Fruit fly (Drosophila melanogaster) whole organism, wandering third instar larva: ENCODE measurements around the gene CG42780.

Experiments used
- Abd-B ChIP-seq: fragments of >200 bp; optimal IDR thresholded peaks from 2 replicates; lab custom pipeline; 2017; ENCODE audit warnings: missing biosample characterization, missing genetic modification characterization
- CG32264 ChIP-seq: fragments of 200-800 bp; sonication (Bioruptor generic); optimal IDR thresholded peaks from 2 replicates; lab custom pipeline; 2016; ENCODE audit warnings: missing biosample characterization, missing genetic modification characterization
- CG9705 ChIP-seq: fragments of 200-800 bp; sonication (Bioruptor generic); optimal IDR thresholded peaks from 2 replicates; lab custom pipeline; 2018; ENCODE audit warnings: missing biosample characterization, mild to moderate bottlenecking, missing genetic modification characterization
- CrebA ChIP-seq: fragments of 200-800 bp; sonication (Bioruptor generic); optimal IDR thresholded peaks from 2 replicates; lab custom pipeline; 2016; ENCODE audit warnings: missing biosample characterization, mild to moderate bottlenecking, missing genetic modification characterization, borderline replicate concordance
- Dfd ChIP-seq: fragments of >200 bp; optimal IDR thresholded peaks from 2 replicates; lab custom pipeline; 2017; ENCODE audit warnings: missing biosample characterization, missing genetic modification characterization
- Dif ChIP-seq: fragments of 200-275, 200-300 bp; sonication (Bioruptor generic); optimal IDR thresholded peaks from 2 replicates; lab custom pipeline; 2018; ENCODE audit warnings: missing biosample characterization, missing genetic modification characterization; ENCODE audit not compliant: partially characterized antibody
- GATAd ChIP-seq: sonication (Bioruptor generic); optimal IDR thresholded peaks from 2 replicates; lab custom pipeline; 2016; ENCODE audit warnings: missing biosample characterization, missing genetic modification characterization
- HLH106 ChIP-seq: fragments of 200-800 bp; optimal IDR thresholded peaks from 3 replicates; lab custom pipeline; 2019; ENCODE audit warnings: missing biosample characterization, mild to moderate bottlenecking, missing genetic modification characterization, moderate library complexity
- Hnf4 ChIP-seq: fragments of 200-800 bp; sonication (Bioruptor generic); optimal IDR thresholded peaks from 2 replicates; lab custom pipeline; 2016; ENCODE audit warnings: missing biosample characterization, mild to moderate bottlenecking, missing genetic modification characterization
- Hr78 ChIP-seq: fragments of >200 bp; optimal IDR thresholded peaks from 2 replicates; lab custom pipeline; 2017; ENCODE audit warnings: missing biosample characterization, missing genetic modification characterization
- Hr83 ChIP-seq: fragments of 200-300 bp; sonication (Bioruptor generic); optimal IDR thresholded peaks from 2 replicates; lab custom pipeline; 2016; ENCODE audit warnings: missing biosample characterization, mild to moderate bottlenecking, missing genetic modification characterization, moderate library complexity; ENCODE audit not compliant: poor library complexity, severe bottlenecking
- Jra ChIP-seq: sonication (Bioruptor generic); optimal IDR thresholded peaks from 2 replicates; lab custom pipeline; 2016; ENCODE audit warnings: missing biosample characterization, missing genetic modification characterization
- Mio ChIP-seq: sonication (Bioruptor generic); optimal IDR thresholded peaks from 2 replicates; lab custom pipeline; 2016; ENCODE audit warnings: missing biosample characterization, missing genetic modification characterization
- Myc ChIP-seq: fragments of >200 bp; optimal IDR thresholded peaks from 2 replicates; lab custom pipeline; 2017
- N ChIP-seq: fragments of >200 bp; optimal IDR thresholded peaks from 2 replicates; lab custom pipeline; 2018; ENCODE audit warnings: missing biosample characterization, missing external identifiers, missing genetic modification characterization
- Rel ChIP-seq, 2 experiments: fragments of 200-800 bp; sonication (Bioruptor generic) in 1 of 2; optimal IDR thresholded peaks; 2 replicates in 1 of 2; 3 replicates in 1 of 2; lab custom pipeline; 2016 to 2019; ENCODE audit warnings: mild to moderate bottlenecking in 2 of 2, missing biosample characterization in 2 of 2, missing genetic modification characterization in 2 of 2, moderate library complexity in 1 of 2
- Sp1 ChIP-seq: fragments of 200-800 bp; sonication (Bioruptor generic); optimal IDR thresholded peaks from 3 replicates; lab custom pipeline; 2019; ENCODE audit warnings: missing biosample characterization, mild to moderate bottlenecking, missing genetic modification characterization, moderate library complexity
- Vsx2 ChIP-seq: fragments of 200-300, 225-300 bp; sonication (Bioruptor generic); optimal IDR thresholded peaks from 2 replicates; lab custom pipeline; 2018; ENCODE audit warnings: missing biosample characterization, missing genetic modification characterization; ENCODE audit not compliant: partially characterized antibody
- br ChIP-seq: fragments of 200-800 bp; sonication (Bioruptor generic); optimal IDR thresholded peaks from 2 replicates; lab custom pipeline; 2016; ENCODE audit warnings: missing biosample characterization, missing genetic modification characterization
- brk ChIP-seq: fragments of 200-800 bp; sonication (Bioruptor generic); optimal IDR thresholded peaks from 2 replicates; lab custom pipeline; 2016; ENCODE audit warnings: missing biosample characterization, mild to moderate bottlenecking, missing genetic modification characterization
- dl ChIP-seq, 2 experiments: fragments of 175-275, 200-275 bp in 1 of 2; fragments of 200-275 bp in 1 of 2; sonication (Bioruptor generic); optimal IDR thresholded peaks; lab custom pipeline; 2018; ENCODE audit warnings: mild to moderate bottlenecking in 2 of 2, missing biosample characterization in 2 of 2, missing genetic modification characterization in 2 of 2, moderate library complexity in 2 of 2; ENCODE audit not compliant: partially characterized antibody in 2 of 2, insufficient read depth in 1 of 2
- dmrt93B ChIP-seq: fragments of 200-800 bp; sonication (Bioruptor generic); optimal IDR thresholded peaks from 2 replicates; lab custom pipeline; 2018; ENCODE audit warnings: missing biosample characterization, mild to moderate bottlenecking, missing genetic modification characterization
- dsf ChIP-seq: sonication (Bioruptor generic); optimal IDR thresholded peaks from 2 replicates; lab custom pipeline; 2016; ENCODE audit warnings: missing biosample characterization, missing genetic modification characterization, borderline replicate concordance
- ey ChIP-seq: fragments of 200-800 bp; sonication (Bioruptor generic); optimal IDR thresholded peaks from 2 replicates; lab custom pipeline; 2016; ENCODE audit warnings: missing biosample characterization, missing genetic modification characterization
- foxo ChIP-seq, 2 experiments: fragments of 200-800 bp; sonication (Bioruptor generic); optimal IDR thresholded peaks; 2 replicates in 1 of 2; 3 replicates in 1 of 2; lab custom pipeline; 2016 to 2017; ENCODE audit warnings: missing biosample characterization in 2 of 2, missing genetic modification characterization in 2 of 2
- fru ChIP-seq: fragments of 200-800 bp; sonication (Bioruptor generic); optimal IDR thresholded peaks from 3 replicates; lab custom pipeline; 2016; ENCODE audit warnings: missing biosample characterization, mild to moderate bottlenecking, missing genetic modification characterization
- h ChIP-seq: fragments of 200-800 bp; sonication (Bioruptor generic); optimal IDR thresholded peaks from 3 replicates; lab custom pipeline; 2016; ENCODE audit warnings: missing biosample characterization, mild to moderate bottlenecking, missing genetic modification characterization
- lola ChIP-seq: fragments of >200 bp; optimal IDR thresholded peaks from 2 replicates; lab custom pipeline; 2017; ENCODE audit warnings: missing biosample characterization, missing genetic modification characterization
- pan ChIP-seq: fragments of >200 bp; optimal IDR thresholded peaks from 2 replicates; lab custom pipeline; 2017
- psq ChIP-seq: fragments of 200-800 bp; sonication (Bioruptor generic); optimal IDR thresholded peaks from 3 replicates; lab custom pipeline; 2017; ENCODE audit warnings: missing biosample characterization, mild to moderate bottlenecking, missing genetic modification characterization, moderate library complexity
- rgr ChIP-seq: fragments of 200-800 bp; sonication (Bioruptor generic); optimal IDR thresholded peaks from 3 replicates; lab custom pipeline; 2016; ENCODE audit warnings: missing biosample characterization, mild to moderate bottlenecking, missing genetic modification characterization
- sage ChIP-seq: fragments of 200-800 bp; sonication (Bioruptor generic); optimal IDR thresholded peaks from 2 replicates; lab custom pipeline; 2016; ENCODE audit warnings: missing biosample characterization, mild to moderate bottlenecking, missing genetic modification characterization
- sv ChIP-seq: fragments of 200-800 bp; sonication (Bioruptor generic); optimal IDR thresholded peaks from 3 replicates; lab custom pipeline; 2016; ENCODE audit warnings: missing biosample characterization, missing genetic modification characterization
- tai ChIP-seq: sonication (Bioruptor generic); optimal IDR thresholded peaks from 2 replicates; lab custom pipeline; 2016; ENCODE audit warnings: missing biosample characterization, missing genetic modification characterization
- usp ChIP-seq: fragments of >200 bp; optimal IDR thresholded peaks from 2 replicates; lab custom pipeline; 2017; ENCODE audit warnings: missing biosample characterization, missing genetic modification characterization
- woc ChIP-seq: sonication (Bioruptor generic); optimal IDR thresholded peaks from 2 replicates; lab custom pipeline; 2016; ENCODE audit warnings: missing biosample characterization, mild to moderate bottlenecking, missing genetic modification characterization

Gene CG42780

DNA sequence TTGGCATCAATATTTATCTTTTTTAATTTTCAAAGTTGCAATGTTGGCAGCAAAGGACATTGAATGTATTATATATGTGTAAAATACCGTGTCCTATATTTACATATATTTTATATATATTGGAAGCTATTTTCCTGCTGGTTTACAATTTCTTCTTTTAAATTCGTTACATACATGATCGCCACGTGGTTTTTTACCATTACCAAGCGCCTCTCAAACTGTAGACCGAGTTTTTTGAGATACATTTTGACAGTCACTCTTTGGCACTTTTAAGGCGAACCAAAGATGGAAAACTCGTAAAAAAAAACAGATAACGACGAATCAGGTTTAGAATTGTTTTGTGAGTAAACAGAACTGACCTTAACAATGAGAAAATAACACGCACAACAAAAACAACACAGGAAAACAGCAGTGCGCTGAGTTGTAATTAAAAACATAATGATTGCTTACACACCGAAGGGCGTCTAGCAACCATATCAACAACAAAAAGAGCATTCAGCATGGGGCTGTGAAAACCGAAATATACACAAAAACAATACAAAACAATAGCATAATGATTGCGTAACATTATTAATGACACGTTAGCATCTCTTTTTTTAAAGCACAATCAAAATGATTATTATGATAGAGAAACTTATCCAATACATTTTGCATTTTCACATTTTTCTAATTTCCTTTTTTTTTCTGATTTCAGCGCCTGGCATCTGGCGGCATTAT lies 7.8 kb upstream of the CG42780 start:
- no peak for TF ChIP-seq fru
- no peak for TF ChIP-seq N (GFP tag; lab: Kevin White, UChicago)
- TF ChIP-seq dsf (GFP tag; lab: Kevin White, UChicago): no peak
- no peak for TF ChIP-seq Hnf4 (GFP tag; lab: Kevin White, UChicago)
- no peak for TF ChIP-seq Dfd (GFP tag; lab: Kevin White, UChicago)
- no peak for TF ChIP-seq Hr83
- TF ChIP-seq rgr: no peak
- no peak for TF ChIP-seq h (GFP tag; lab: Kevin White, UChicago)
- no peak for TF ChIP-seq GATAd (GFP tag; lab: Kevin White, UChicago)
- TF ChIP-seq CrebA (GFP tag; lab: Kevin White, UChicago): no peak
- TF ChIP-seq tai: no peak
- no peak for TF ChIP-seq woc (GFP tag; lab: Kevin White, UChicago)
- no peak for TF ChIP-seq dl (GFP tag; optimal IDR thresholded peaks at IDR 0.05; lab: Kevin White, UChicago; ENCODE audit: insufficient read depth in 1 of 2, partially characterized antibody in 2 of 2)
- TF ChIP-seq HLH106 (tag; lab: Kevin White, UChicago): no peak
- no peak for TF ChIP-seq psq
- TF ChIP-seq Sp1 (GFP tag; lab: Kevin White, UChicago): no peak

dm6 chrX:7338538-7338937 lies 6.5 kb upstream of the CG42780 start:
- TF ChIP-seq HLH106 (tag; lab: Kevin White, UChicago) (peak; percentile 33), Dfd (GFP tag; lab: Kevin White, UChicago) (no peak), sv (peak; percentile 0), fru (peak; percentile 22), usp (GFP tag; lab: Kevin White, UChicago) (no peak), foxo (GFP tag; optimal IDR thresholded peaks at IDR 0.05; lab: Kevin White, UChicago) (peak in 1 of 2 experiments; percentile 22), Dif (GFP tag; lab: Kevin White, UChicago) (no peak), Jra (no peak), pan (lab: Kevin White, UChicago) (no peak), rgr (peak; percentile 0), Hnf4 (GFP tag; lab: Kevin White, UChicago) (no peak), Rel (GFP tag; optimal IDR thresholded peaks at IDR 0.05; lab: Kevin White, UChicago) (no peak), Rel (tag; optimal IDR thresholded peaks at IDR 0.05; lab: Kevin White, UChicago) (no peak), brk (no peak), Sp1 (GFP tag; lab: Kevin White, UChicago) (peak; percentile 0), tai (no peak), dl (GFP tag; optimal IDR thresholded peaks at IDR 0.05; lab: Kevin White, UChicago; ENCODE audit: insufficient read depth in 1 of 2, partially characterized antibody in 2 of 2) (no peak), CG32264 (no peak), dmrt93B (GFP tag; lab: Kevin White, UChicago) (no peak), woc (GFP tag; lab: Kevin White, UChicago) (no peak), dsf (GFP tag; lab: Kevin White, UChicago) (no peak), GATAd (GFP tag; lab: Kevin White, UChicago) (no peak)

DNA sequence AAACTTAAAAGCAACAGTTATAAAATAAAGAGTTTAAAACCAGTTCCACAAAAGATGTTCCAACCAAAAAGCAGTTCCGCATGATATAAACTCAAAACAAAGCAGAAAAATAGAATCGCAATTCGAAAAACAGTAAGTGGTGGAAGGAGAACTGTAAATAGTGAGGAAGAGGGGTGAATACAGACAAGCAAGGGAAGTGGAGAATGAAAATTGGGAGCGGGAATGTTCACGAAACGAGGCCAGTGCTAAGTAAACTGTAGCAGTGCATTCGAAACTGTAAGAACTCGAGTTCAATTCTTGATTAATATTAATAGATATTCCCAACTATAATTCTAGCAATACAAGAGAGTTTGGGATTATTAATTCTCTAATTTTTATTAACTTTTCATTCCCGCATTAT lies 6.0 kb upstream of the CG42780 start:
- no peak for TF ChIP-seq h (GFP tag; lab: Kevin White, UChicago)
- no peak for TF ChIP-seq HLH106 (tag; lab: Kevin White, UChicago)
- TF ChIP-seq rgr: no peak
- TF ChIP-seq Hr78 (GFP tag; lab: Kevin White, UChicago): no peak
- TF ChIP-seq psq: peak; percentile 2
- no peak for TF ChIP-seq dsf (GFP tag; lab: Kevin White, UChicago)

- TF ChIP-seq Abd-B (GFP tag; lab: Kevin White, UChicago) (no peak), Jra (peak; percentile 51), br (GFP tag; lab: Kevin White, UChicago) (peak; percentile 90), dl (GFP tag; optimal IDR thresholded peaks at IDR 0.05; lab: Kevin White, UChicago; ENCODE audit: insufficient read depth in 1 of 2, partially characterized antibody in 2 of 2) (no peak), CG9705 (GFP tag; lab: Kevin White, UChicago) (peak; percentile 71), lola (no peak), brk (peak; percentile 87), sage (GFP tag; lab: Kevin White, UChicago) (peak; percentile 84), tai (peak; percentile 35), pan (lab: Kevin White, UChicago) (no peak), Hr78 (GFP tag; lab: Kevin White, UChicago) (no peak), Dfd (GFP tag; lab: Kevin White, UChicago) (peak; percentile 41), sv (peak; percentile 86), Hnf4 (GFP tag; lab: Kevin White, UChicago) (peak; percentile 81), psq (peak; percentile 94), ey (GFP tag; lab: Kevin White, UChicago) (peak; percentile 91), dmrt93B (GFP tag; lab: Kevin White, UChicago) (peak; percentile 83), CG32264 (peak; percentile 86), Mio (no peak), Sp1 (GFP tag; lab: Kevin White, UChicago) (peak; percentile 92), Myc (lab: Kevin White, UChicago) (no peak), foxo (GFP tag; optimal IDR thresholded peaks at IDR 0.05; lab: Kevin White, UChicago) (peak; percentile 31 to 92), Vsx2 (no peak), fru (peak; percentile 96), Rel (GFP tag; optimal IDR thresholded peaks at IDR 0.05; lab: Kevin White, UChicago) (peak; percentile 28), Rel (tag; optimal IDR thresholded peaks at IDR 0.05; lab: Kevin White, UChicago) (peak; percentile 61), h (GFP tag; lab: Kevin White, UChicago) (peak; percentile 93)
These were observed 5.2 kb upstream of the CG42780 start, which contains the start of gene CBP for dm6 chrX:7336962-7337844. TSS of gene CBP (plus strand) at chrX:7337352.
